Worm (Caenorhabditis elegans): Measurements from ENCODE around the gene C18E9.9.

DNA sequence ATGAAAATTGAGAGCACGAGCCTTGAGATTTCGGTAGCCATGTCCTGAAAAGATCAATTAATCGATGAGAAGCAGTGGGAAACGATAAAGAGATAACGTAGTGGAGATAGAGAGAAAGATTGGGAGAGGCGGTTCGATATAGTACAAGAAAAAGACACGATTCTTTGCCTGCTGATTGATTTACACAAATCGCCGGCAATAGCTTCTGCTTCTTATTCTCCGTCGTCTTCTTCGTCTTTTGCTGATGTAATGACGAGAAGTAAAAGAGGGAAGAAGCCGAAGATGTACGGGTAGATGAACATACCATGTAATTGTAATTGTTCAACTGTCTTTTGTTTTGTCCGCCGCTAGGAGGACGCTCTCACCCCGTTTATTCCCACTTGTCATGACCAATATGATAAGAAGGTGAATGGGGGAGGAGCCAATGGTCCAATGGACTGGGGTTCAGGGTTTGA, 39.9 kb upstream of the C18E9.9 start, which contains the start of gene F37B12.1:
- TF ChIP-seq ztf-29 (GFP tag; IDR thresholded peaks at IDR 0.05) (no peak), ref-1 (GFP tag; conservative IDR thresholded peaks at IDR 0.05) (no peak), med-1 (GFP tag; optimal IDR thresholded peaks at IDR 0.05; ENCODE audit: insufficient read depth) (no peak), klf-2 (GFP tag; conservative IDR thresholded peaks at IDR 0.05) (no peak), ztf-23 (GFP tag; IDR thresholded peaks at IDR 0.05) (no peak), flt-1 (GFP tag; IDR thresholded peaks at IDR 0.05) (no peak)
